Worm (Caenorhabditis elegans) whole organism, young adult: ENCODE measurements around the gene tram-1.

ENCODE experiments used
- B0261.1 ChIP-seq: sonication (generic microtip); optimal IDR thresholded peaks from 2 replicates; lab custom pipeline; 2016; ENCODE audit warnings: mild to moderate bottlenecking, missing genetic modification characterization, moderate library complexity, missing compliant biosample characterization
- D2030.7 ChIP-seq: fragments of 200-800 bp; sonication (Bioruptor generic); IDR thresholded peaks from 2 replicates; pipeline ENCODE4 v1.3.6; 2022; ENCODE audit warnings: missing genetic modification reagents, missing genetic modification characterization, missing compliant biosample characterization
- F23B12.7 ChIP-seq: sonication (generic microtip); optimal IDR thresholded peaks from 2 replicates; lab custom pipeline; 2017; ENCODE audit warnings: missing genetic modification characterization, mild to moderate bottlenecking, missing compliant biosample characterization, antibody characterized with exemption, moderate library complexity; ENCODE audit not compliant: insufficient read depth
- F39B2.1 ChIP-seq: fragments of 200-800 bp; sonication (Bioruptor generic); IDR thresholded peaks from 2 replicates; pipeline ENCODE4 v1.3.6; 2022; ENCODE audit warnings: missing genetic modification reagents, missing genetic modification characterization, missing compliant biosample characterization
- F57C9.4 ChIP-seq: sonication (generic microtip); optimal IDR thresholded peaks from 2 replicates; lab custom pipeline; 2017; ENCODE audit warnings: mild to moderate bottlenecking, missing genetic modification characterization, missing compliant biosample characterization
- Y67H2A.10 ChIP-seq: fragments of 200-800 bp; sonication (Bioruptor generic); conservative IDR thresholded peaks from 2 replicates; pipeline ENCODE4 v1.3.6; 2022; ENCODE audit warnings: missing genetic modification reagents, missing genetic modification characterization, missing compliant biosample characterization
- Y79H2A.3 ChIP-seq: fragments of 200-800 bp; sonication (Bioruptor generic); conservative IDR thresholded peaks from 2 replicates; pipeline ENCODE4 v1.3.6; 2022; ENCODE audit warnings: missing genetic modification reagents, missing genetic modification characterization, missing compliant biosample characterization
- Y95B8A.8 ChIP-seq: fragments of 200-800 bp; sonication (Bioruptor generic); IDR thresholded peaks from 2 replicates; pipeline ENCODE4 v1.3.6; 2022; ENCODE audit warnings: missing genetic modification reagents, missing genetic modification characterization, missing compliant biosample characterization
- ZK185.1 ChIP-seq: sonication (generic microtip); optimal IDR thresholded peaks from 2 replicates; lab custom pipeline; 2016; ENCODE audit warnings: mild to moderate bottlenecking, missing genetic modification characterization, missing compliant biosample characterization; ENCODE audit not compliant: poor library complexity, severe bottlenecking
- aptf-3 ChIP-seq: fragments of 200-800 bp; sonication (Bioruptor generic); IDR thresholded peaks from 2 replicates; pipeline ENCODE4 v1.3.6; 2022; ENCODE audit warnings: missing genetic modification characterization, missing compliant biosample characterization
- attf-5 ChIP-seq: fragments of 200-800 bp; sonication (Bioruptor generic); optimal IDR thresholded peaks from 2 replicates; lab custom pipeline; 2018; ENCODE audit warnings: mild to moderate bottlenecking, missing genetic modification characterization, missing compliant biosample characterization
- bed-1 ChIP-seq: fragments of 200-800 bp; sonication (Bioruptor generic); IDR thresholded peaks from 2 replicates; pipeline ENCODE4 v1.3.6; 2022; ENCODE audit warnings: missing genetic modification reagents, missing genetic modification characterization, missing compliant biosample characterization
- cebp-1 ChIP-seq, 2 experiments: fragments of 200-800 bp in 1 of 2; sonication (Bioruptor generic) in 1 of 2; sonication (generic microtip) in 1 of 2; IDR thresholded peaks in 1 of 2; optimal IDR thresholded peaks in 1 of 2; 2 replicates each; pipeline versions ENCODE4 v1.3.6 to Lab custom; 2017 to 2022; ENCODE audit warnings: missing compliant biosample characterization in 2 of 2, missing genetic modification characterization in 2 of 2, mild to moderate bottlenecking in 1 of 2, missing genetic modification reagents in 1 of 2, moderate library complexity in 1 of 2
- die-1 ChIP-seq: sonication (generic microtip); optimal IDR thresholded peaks from 2 replicates; lab custom pipeline; 2016; ENCODE audit warnings: missing genotype, mild to moderate bottlenecking, missing genetic modification characterization, missing compliant biosample characterization
- dpff-1 ChIP-seq: sonication (generic microtip); optimal IDR thresholded peaks from 2 replicates; lab custom pipeline; 2017; ENCODE audit warnings: mild to moderate bottlenecking, missing genetic modification characterization, missing compliant biosample characterization
- egl-18 ChIP-seq: fragments of 200-800 bp; sonication (Bioruptor generic); IDR thresholded peaks from 2 replicates; pipeline ENCODE4 v1.3.6; 2022; ENCODE audit warnings: missing genetic modification reagents, missing genetic modification characterization, missing compliant biosample characterization
- egrh-3 ChIP-seq: fragments of 200-800 bp; sonication (Bioruptor generic); IDR thresholded peaks from 2 replicates; pipeline ENCODE4 v1.3.6; 2022; ENCODE audit warnings: missing genetic modification reagents, missing genetic modification characterization, missing compliant biosample characterization
- ekl-4 ChIP-seq: fragments of 200-800 bp; sonication (Bioruptor generic); IDR thresholded peaks from 2 replicates; pipeline ENCODE4 v1.3.6; 2022; ENCODE audit warnings: missing genetic modification reagents, missing genetic modification characterization, missing compliant biosample characterization
- ets-4 ChIP-seq: fragments of 200-800 bp; sonication (Bioruptor generic); optimal IDR thresholded peaks from 2 replicates; lab custom pipeline; 2018; ENCODE audit warnings: mild to moderate bottlenecking, missing genetic modification characterization, missing compliant biosample characterization
- hmg-1.2 ChIP-seq: fragments of 200-800 bp; sonication (Bioruptor generic); IDR thresholded peaks from 2 replicates; pipeline ENCODE4 v1.3.6; 2022; ENCODE audit warnings: missing genetic modification reagents, missing genetic modification characterization, missing compliant biosample characterization
- lag-1 ChIP-seq: fragments of 200-800 bp; sonication (Bioruptor generic); IDR thresholded peaks from 2 replicates; pipeline ENCODE4 v1.3.6; 2022; ENCODE audit warnings: missing genetic modification reagents, missing genetic modification characterization, missing compliant biosample characterization
- let-607 ChIP-seq, 2 experiments: fragments of 200-800 bp in 1 of 2; sonication (Bioruptor generic) in 1 of 2; sonication (generic microtip) in 1 of 2; optimal IDR thresholded peaks; 2 replicates each; lab custom pipeline; 2016 to 2018; ENCODE audit warnings: mild to moderate bottlenecking in 2 of 2, missing compliant biosample characterization in 2 of 2, missing genetic modification characterization in 2 of 2, moderate library complexity in 2 of 2, missing genotype in 1 of 2
- lin-40 ChIP-seq: sonication (generic microtip); optimal IDR thresholded peaks from 2 replicates; lab custom pipeline; 2016; ENCODE audit warnings: missing genetic modification characterization, mild to moderate bottlenecking, missing compliant biosample characterization, missing genotype, missing genetic modification reagents
- lir-1 ChIP-seq: fragments of 200-800 bp; sonication (Bioruptor generic); conservative IDR thresholded peaks from 2 replicates; pipeline ENCODE4 v1.3.6; 2022; ENCODE audit warnings: missing genetic modification reagents, missing genetic modification characterization, missing compliant biosample characterization
- mes-4 ChIP-seq: sonication (generic microtip); optimal IDR thresholded peaks from 2 replicates; lab custom pipeline; 2016; ENCODE audit warnings: missing genotype, missing genetic modification characterization, missing compliant biosample characterization
- nhr-80 ChIP-seq: sonication (generic microtip); optimal IDR thresholded peaks from 2 replicates; lab custom pipeline; 2016; ENCODE audit warnings: missing genetic modification characterization, missing compliant biosample characterization
- pha-4 ChIP-seq: fragments of 150-350 bp; sonication (generic microtip); optimal IDR thresholded peaks from 2 replicates; lab custom pipeline; 2014; ENCODE audit warnings: missing biosample characterization, missing genetic modification reagents, missing genetic modification characterization
- snpc-3.4 ChIP-seq: sonication (generic microtip); optimal IDR thresholded peaks from 2 replicates; lab custom pipeline; 2017; ENCODE audit warnings: missing genetic modification characterization, mild to moderate bottlenecking, missing compliant biosample characterization, antibody characterized with exemption, moderate library complexity, missing genotype, missing genetic modification reagents
- snpc-4 ChIP-seq, 5 experiments: fragments of 150-350 bp in 1 of 5; sonication (generic microtip) in 4 of 5; optimal IDR thresholded peaks; 2 replicates each; lab custom pipeline; 2014 to 2018; ENCODE audit warnings: missing genetic modification characterization in 5 of 5, missing biosample characterization in 3 of 5, antibody characterized with exemption in 2 of 5, mild to moderate bottlenecking in 2 of 5, missing compliant biosample characterization in 2 of 5, missing genotype in 2 of 5, moderate library complexity in 2 of 5, missing genetic modification reagents in 1 of 5
- somi-1 ChIP-seq: fragments of 200-800 bp; sonication (Bioruptor generic); optimal IDR thresholded peaks from 2 replicates; lab custom pipeline; 2018; ENCODE audit warnings: mild to moderate bottlenecking, missing genetic modification characterization, missing compliant biosample characterization
- tbp1 ChIP-seq: fragments of 200-800 bp; sonication (Bioruptor generic); optimal IDR thresholded peaks from 2 replicates; lab custom pipeline; 2018; ENCODE audit warnings: mild to moderate bottlenecking, missing genetic modification characterization, missing compliant biosample characterization
- tlf-1 ChIP-seq: fragments of 200-800 bp; sonication (Bioruptor generic); optimal IDR thresholded peaks from 2 replicates; lab custom pipeline; 2018; ENCODE audit warnings: mild to moderate bottlenecking, missing genetic modification characterization, missing compliant biosample characterization
- unc-130 ChIP-seq: sonication (generic microtip); optimal IDR thresholded peaks from 2 replicates; lab custom pipeline; 2016; ENCODE audit warnings: missing genetic modification reagents, missing genetic modification characterization, missing compliant biosample characterization
- ztf-26 ChIP-seq: sonication (generic microtip); optimal IDR thresholded peaks from 2 replicates; lab custom pipeline; 2017; ENCODE audit warnings: missing genetic modification characterization, missing compliant biosample characterization

The tram-1 gene

ce11 chrIV:10251261-10251660 lies 30.2 kb upstream of the tram-1 start:
- no peak for TF ChIP-seq ekl-4 (GFP tag; lab: Robert Waterston, UW)
- no peak for TF ChIP-seq die-1 (tag; lab: Kevin White, UChicago)
- TF ChIP-seq dpff-1 (tag; lab: Kevin White, UChicago): no peak
- TF ChIP-seq snpc-3.4 (tag; lab: Kevin White, UChicago): no peak
- no peak for TF ChIP-seq D2030.7 (GFP tag; lab: Robert Waterston, UW)
- no peak for TF ChIP-seq egl-18 (GFP tag; lab: Robert Waterston, UW)
- no peak for TF ChIP-seq lir-1 (GFP tag; lab: Robert Waterston, UW)
- no peak for TF ChIP-seq Y79H2A.3 (GFP tag; lab: Robert Waterston, UW)
- TF ChIP-seq aptf-3 (GFP tag; lab: Robert Waterston, UW): no peak
- TF ChIP-seq ZK185.1 (tag; lab: Kevin White, UChicago): no peak
- TF ChIP-seq B0261.1 (tag; lab: Kevin White, UChicago): no peak
- TF ChIP-seq bed-1 (GFP tag; lab: Robert Waterston, UW): no peak
- no peak for TF ChIP-seq F39B2.1 (GFP tag; lab: Robert Waterston, UW)
- TF ChIP-seq let-607 (tag; optimal IDR thresholded peaks at IDR 0.05; lab: Kevin White, UChicago): no peak
- no peak for TF ChIP-seq egrh-3 (GFP tag; lab: Robert Waterston, UW)

DNA sequence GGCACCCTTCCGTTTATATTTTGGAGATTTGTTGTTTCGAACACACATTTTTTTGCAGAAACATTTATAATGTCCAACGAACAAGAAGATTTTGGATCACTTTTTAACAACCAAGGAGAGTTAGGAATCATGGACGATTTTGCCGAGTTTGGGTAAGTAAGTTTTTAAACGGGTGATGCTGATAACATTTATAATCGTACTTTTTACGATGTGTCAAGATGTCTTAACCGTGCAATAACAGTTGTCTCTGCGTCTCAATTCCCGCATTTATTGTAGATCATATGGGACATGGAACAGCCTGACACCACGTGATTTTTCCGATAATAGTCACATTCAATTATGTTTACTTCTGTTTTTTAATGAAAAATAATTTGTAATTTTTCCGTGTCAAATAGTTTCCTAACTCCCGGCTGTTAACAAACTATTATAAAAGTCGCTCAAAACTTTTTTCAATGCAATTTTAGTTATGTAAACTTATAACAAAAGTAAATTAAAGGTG lies 29.5 kb upstream of the tram-1 start, which contains the start of gene daf-14:
TSS of gene daf-14 (plus strand) at position 51 of the 499 bp plus-strand sequence.
- TF ChIP-seq somi-1: no peak
- TF ChIP-seq cebp-1 (GFP tag; IDR thresholded peaks at IDR 0.05; lab: Robert Waterston, UW): no peak
- TF ChIP-seq cebp-1 (tag; optimal IDR thresholded peaks at IDR 0.05; lab: Kevin White, UChicago): peak; percentile 22
- TF ChIP-seq snpc-4 (GFP tag; optimal IDR thresholded peaks at IDR 0.05; lab: Kevin White, UChicago): no peak
- no peak for TF ChIP-seq snpc-4 (tag; optimal IDR thresholded peaks at IDR 0.05; lab: Kevin White, UChicago)
- TF ChIP-seq tbp1 (GFP tag; lab: Kevin White, UChicago): no peak
- no peak for TF ChIP-seq hmg-1.2 (GFP tag; lab: Robert Waterston, UW)
- TF ChIP-seq Y95B8A.8: no peak
- no peak for TF ChIP-seq pha-4 (tag; lab: Kevin White, UChicago)
- no peak for TF ChIP-seq F23B12.7 (tag; lab: Kevin White, UChicago)
- peak; percentile 43 for TF ChIP-seq ztf-26 (tag; lab: Kevin White, UChicago)
- no peak for TF ChIP-seq Y67H2A.10 (GFP tag; lab: Robert Waterston, UW)
- no peak for TF ChIP-seq ets-4
- TF ChIP-seq lag-1 (GFP tag; lab: Robert Waterston, UW): no peak
- no peak for TF ChIP-seq mes-4 (tag; lab: Kevin White, UChicago)
- TF ChIP-seq lin-40: no peak
- TF ChIP-seq tlf-1: no peak
- TF ChIP-seq snpc-3.4 (tag; lab: Kevin White, UChicago): no peak
- TF ChIP-seq attf-5 (GFP tag; lab: Kevin White, UChicago): no peak
- TF ChIP-seq F57C9.4 (tag; lab: Kevin White, UChicago): no peak
- no peak for TF ChIP-seq ekl-4 (GFP tag; lab: Robert Waterston, UW)
- no peak for TF ChIP-seq unc-130 (GFP tag; lab: Kevin White, UChicago)
- TF ChIP-seq nhr-80: peak; percentile 20
